Fruit fly (Drosophila melanogaster) whole organism, prepupa: Measurements from ENCODE around the gene Hr4.

Experiments
- Blimp-1 ChIP-seq: fragments of 200-800 bp; sonication (Bioruptor generic); optimal IDR thresholded peaks from 3 replicates; lab custom pipeline; 2017; ENCODE audit warnings: missing biosample characterization, missing genetic modification characterization, mild to moderate bottlenecking, moderate library complexity, missing genetic modification reagents
- CG1621 ChIP-seq: fragments of 200-800 bp; sonication (Bioruptor generic); optimal IDR thresholded peaks from 3 replicates; lab custom pipeline; 2018; ENCODE audit warnings: missing biosample characterization, mild to moderate bottlenecking, missing genetic modification characterization
- CG16779 ChIP-seq: fragments of 200-800 bp; sonication (Bioruptor generic); optimal IDR thresholded peaks from 3 replicates; lab custom pipeline; 2017; ENCODE audit warnings: missing biosample characterization, mild to moderate bottlenecking, missing genetic modification characterization
- CG32006 ChIP-seq: fragments of 200-800 bp; sonication (Bioruptor generic); optimal IDR thresholded peaks from 3 replicates; lab custom pipeline; 2017; ENCODE audit warnings: missing biosample characterization, mild to moderate bottlenecking, missing genetic modification characterization
- CG4318 ChIP-seq: fragments of 200-800 bp; sonication (Bioruptor generic); optimal IDR thresholded peaks from 3 replicates; lab custom pipeline; 2017; ENCODE audit warnings: missing biosample characterization, mild to moderate bottlenecking, missing genetic modification characterization
- CG6854 ChIP-seq: fragments of 200-800 bp; sonication (Bioruptor generic); optimal IDR thresholded peaks from 2 replicates; lab custom pipeline; 2017; ENCODE audit warnings: missing biosample characterization, mild to moderate bottlenecking, missing genetic modification characterization
- CG8119 ChIP-seq: fragments of 200-800 bp; sonication (Bioruptor generic); IDR thresholded peaks from 3 replicates; pipeline ENCODE4 v1.3.6; 2022; ENCODE audit warnings: missing biosample characterization, missing genetic modification characterization
- Eip75B ChIP-seq: fragments of 200-800 bp; sonication (Bioruptor generic); optimal IDR thresholded peaks from 3 replicates; lab custom pipeline; 2016; ENCODE audit warnings: missing biosample characterization, missing genetic modification characterization
- Ets96B ChIP-seq: fragments of 200-800 bp; optimal IDR thresholded peaks from 2 replicates; lab custom pipeline; 2019; ENCODE audit warnings: missing biosample characterization, mild to moderate bottlenecking, missing genetic modification characterization, moderate library complexity
- Sox102F ChIP-seq: fragments of 200-800 bp; sonication (Bioruptor generic); optimal IDR thresholded peaks from 2 replicates; lab custom pipeline; 2016; ENCODE audit warnings: missing biosample characterization, mild to moderate bottlenecking, missing genetic modification characterization
- Sox14 ChIP-seq: fragments of 200-800 bp; sonication (Bioruptor generic); optimal IDR thresholded peaks from 3 replicates; lab custom pipeline; 2016; ENCODE audit warnings: missing biosample characterization, missing genetic modification characterization
- fd85E ChIP-seq: fragments of 200-800 bp; sonication (Bioruptor generic); optimal IDR thresholded peaks from 3 replicates; lab custom pipeline; 2016; ENCODE audit warnings: missing biosample characterization, missing genetic modification characterization
- pdm3 ChIP-seq: fragments of 200-800 bp; sonication (Bioruptor generic); optimal IDR thresholded peaks from 3 replicates; lab custom pipeline; 2016; ENCODE audit warnings: missing biosample characterization, missing genetic modification characterization

- TF ChIP-seq Sox102F (GFP tag; lab: Kevin White, UChicago) = no peak
- TF ChIP-seq fd85E (GFP tag; lab: Kevin White, UChicago) = no peak
- TF ChIP-seq Eip75B (GFP tag; lab: Kevin White, UChicago) = no peak
- TF ChIP-seq pdm3 (GFP tag; lab: Kevin White, UChicago) = no peak
- no peak for TF ChIP-seq CG6854 (GFP tag; lab: Kevin White, UChicago)
- no peak for TF ChIP-seq CG4318 (GFP tag; lab: Kevin White, UChicago)
- no peak for TF ChIP-seq CG8119 (GFP tag; lab: Robert Waterston, UW)
- no peak for TF ChIP-seq CG16779 (tag; lab: Kevin White, UChicago)
- TF ChIP-seq CG1621 (tag; lab: Kevin White, UChicago) = no peak
- no peak for TF ChIP-seq Blimp-1
- TF ChIP-seq Ets96B = no peak
- no peak for TF ChIP-seq Sox14 (GFP tag; lab: Kevin White, UChicago)
- TF ChIP-seq CG32006 (GFP tag; lab: Kevin White, UChicago) = no peak
Observed at dm6 chrX:1964409-1965345, 22.9 kb downstream of the Hr4 start.
